Worm (Caenorhabditis elegans) whole organism, young adult: Measurements from ENCODE around the gene Y67D8C.7.

Experiments used
- B0261.1 ChIP-seq: sonication (generic microtip); optimal IDR thresholded peaks from 2 replicates; lab custom pipeline; 2016; ENCODE audit warnings: mild to moderate bottlenecking, missing genetic modification characterization, moderate library complexity, missing compliant biosample characterization
- C06A6.2 ChIP-seq: fragments of 200-800 bp; sonication (Bioruptor generic); conservative IDR thresholded peaks from 2 replicates; pipeline ENCODE4 v1.3.6; 2022; ENCODE audit warnings: missing genetic modification characterization, missing compliant biosample characterization
- F23B12.7 ChIP-seq: sonication (generic microtip); optimal IDR thresholded peaks from 2 replicates; lab custom pipeline; 2017; ENCODE audit warnings: missing genetic modification characterization, mild to moderate bottlenecking, missing compliant biosample characterization, antibody characterized with exemption, moderate library complexity; ENCODE audit not compliant: insufficient read depth
- F49E8.2 ChIP-seq: sonication (generic microtip); optimal IDR thresholded peaks from 3 replicates; lab custom pipeline; 2017; ENCODE audit warnings: missing genetic modification characterization, mild to moderate bottlenecking, missing compliant biosample characterization, antibody characterized with exemption, moderate library complexity; ENCODE audit not compliant: insufficient read depth
- F52B5.7 ChIP-seq: sonication (generic microtip); optimal IDR thresholded peaks from 2 replicates; lab custom pipeline; 2016; ENCODE audit warnings: mild to moderate bottlenecking, missing genetic modification characterization, missing compliant biosample characterization
- F57C9.4 ChIP-seq: sonication (generic microtip); optimal IDR thresholded peaks from 2 replicates; lab custom pipeline; 2017; ENCODE audit warnings: mild to moderate bottlenecking, missing genetic modification characterization, missing compliant biosample characterization
- K11D2.4 ChIP-seq: fragments of 200-800 bp; sonication (Bioruptor generic); IDR thresholded peaks from 2 replicates; pipeline ENCODE4 v1.3.6; 2022; ENCODE audit warnings: missing genetic modification reagents, missing genetic modification characterization, missing compliant biosample characterization
- K12H6.12 ChIP-seq: fragments of 200-800 bp; sonication (Bioruptor generic); optimal IDR thresholded peaks from 2 replicates; lab custom pipeline; 2018; ENCODE audit warnings: mild to moderate bottlenecking, missing genetic modification characterization, missing compliant biosample characterization
- T07F8.4 ChIP-seq: sonication (generic microtip); optimal IDR thresholded peaks from 2 replicates; lab custom pipeline; 2016; ENCODE audit warnings: mild to moderate bottlenecking, missing genetic modification characterization, moderate library complexity, missing compliant biosample characterization
- Y67H2A.10 ChIP-seq: fragments of 200-800 bp; sonication (Bioruptor generic); conservative IDR thresholded peaks from 2 replicates; pipeline ENCODE4 v1.3.6; 2022; ENCODE audit warnings: missing genetic modification reagents, missing genetic modification characterization, missing compliant biosample characterization
- akir-1 ChIP-seq: fragments of 200-800 bp; sonication (Bioruptor generic); optimal IDR thresholded peaks from 2 replicates; lab custom pipeline; 2018; ENCODE audit warnings: mild to moderate bottlenecking, missing genetic modification characterization, moderate library complexity, missing compliant biosample characterization
- aptf-3 ChIP-seq: fragments of 200-800 bp; sonication (Bioruptor generic); IDR thresholded peaks from 2 replicates; pipeline ENCODE4 v1.3.6; 2022; ENCODE audit warnings: missing genetic modification characterization, missing compliant biosample characterization
- ccch-3 ChIP-seq: fragments of 200-800 bp; sonication (Bioruptor generic); optimal IDR thresholded peaks from 2 replicates; lab custom pipeline; 2018; ENCODE audit warnings: mild to moderate bottlenecking, missing genetic modification characterization, missing compliant biosample characterization
- cebp-1 ChIP-seq, 2 experiments: fragments of 200-800 bp in 1 of 2; sonication (Bioruptor generic) in 1 of 2; sonication (generic microtip) in 1 of 2; IDR thresholded peaks in 1 of 2; optimal IDR thresholded peaks in 1 of 2; 2 replicates each; pipeline versions ENCODE4 v1.3.6 to Lab custom; 2017 to 2022; ENCODE audit warnings: missing compliant biosample characterization in 2 of 2, missing genetic modification characterization in 2 of 2, mild to moderate bottlenecking in 1 of 2, missing genetic modification reagents in 1 of 2, moderate library complexity in 1 of 2
- ceh-100 ChIP-seq: fragments of 200-800 bp; sonication (Bioruptor generic); IDR thresholded peaks from 2 replicates; pipeline ENCODE4 v1.3.6; 2022; ENCODE audit warnings: missing genetic modification reagents, missing genetic modification characterization, missing compliant biosample characterization
- ceh-58 ChIP-seq: fragments of 200-800 bp; sonication (Bioruptor generic); IDR thresholded peaks from 2 replicates; pipeline ENCODE4 v1.3.6; 2022; ENCODE audit warnings: missing genetic modification characterization, missing compliant biosample characterization
- die-1 ChIP-seq: sonication (generic microtip); optimal IDR thresholded peaks from 2 replicates; lab custom pipeline; 2016; ENCODE audit warnings: missing genotype, mild to moderate bottlenecking, missing genetic modification characterization, missing compliant biosample characterization
- dox-1 ChIP-seq: fragments of 200-800 bp; sonication (Bioruptor generic); IDR thresholded peaks from 2 replicates; pipeline ENCODE4 v1.3.6; 2022; ENCODE audit warnings: missing genetic modification reagents, missing genetic modification characterization, missing compliant biosample characterization
- gei-17 ChIP-seq: fragments of 200-800 bp; sonication (Bioruptor generic); optimal IDR thresholded peaks from 2 replicates; lab custom pipeline; 2018; ENCODE audit warnings: mild to moderate bottlenecking, missing genetic modification characterization, missing compliant biosample characterization
- hlh-26 ChIP-seq: fragments of 200-800 bp; sonication (Bioruptor generic); conservative IDR thresholded peaks from 2 replicates; pipeline ENCODE4 v1.3.6; 2022; ENCODE audit warnings: missing genetic modification reagents, missing genetic modification characterization, missing compliant biosample characterization
- hmg-1.2 ChIP-seq: fragments of 200-800 bp; sonication (Bioruptor generic); IDR thresholded peaks from 2 replicates; pipeline ENCODE4 v1.3.6; 2022; ENCODE audit warnings: missing genetic modification reagents, missing genetic modification characterization, missing compliant biosample characterization
- lag-1 ChIP-seq: fragments of 200-800 bp; sonication (Bioruptor generic); IDR thresholded peaks from 2 replicates; pipeline ENCODE4 v1.3.6; 2022; ENCODE audit warnings: missing genetic modification reagents, missing genetic modification characterization, missing compliant biosample characterization
- let-607 ChIP-seq, 2 experiments: fragments of 200-800 bp in 1 of 2; sonication (Bioruptor generic) in 1 of 2; sonication (generic microtip) in 1 of 2; optimal IDR thresholded peaks; 2 replicates each; lab custom pipeline; 2016 to 2018; ENCODE audit warnings: mild to moderate bottlenecking in 2 of 2, missing compliant biosample characterization in 2 of 2, missing genetic modification characterization in 2 of 2, moderate library complexity in 2 of 2, missing genotype in 1 of 2
- lin-40 ChIP-seq: sonication (generic microtip); optimal IDR thresholded peaks from 2 replicates; lab custom pipeline; 2016; ENCODE audit warnings: missing genetic modification characterization, mild to moderate bottlenecking, missing compliant biosample characterization, missing genotype, missing genetic modification reagents
- lir-1 ChIP-seq: fragments of 200-800 bp; sonication (Bioruptor generic); conservative IDR thresholded peaks from 2 replicates; pipeline ENCODE4 v1.3.6; 2022; ENCODE audit warnings: missing genetic modification reagents, missing genetic modification characterization, missing compliant biosample characterization
- madf-10 ChIP-seq: sonication (generic microtip); optimal IDR thresholded peaks from 2 replicates; lab custom pipeline; 2016; ENCODE audit warnings: mild to moderate bottlenecking, missing genetic modification characterization, missing compliant biosample characterization
- madf-6 ChIP-seq: fragments of 200-800 bp; sonication (Bioruptor generic); IDR thresholded peaks from 2 replicates; pipeline ENCODE4 v1.3.6; 2022; ENCODE audit warnings: missing genetic modification reagents, missing genetic modification characterization, missing compliant biosample characterization
- nhr-120 ChIP-seq: fragments of 200-800 bp; sonication (Bioruptor generic); IDR thresholded peaks from 2 replicates; pipeline ENCODE4 v1.3.6; 2022; ENCODE audit warnings: missing genetic modification characterization, missing compliant biosample characterization
- nhr-179 ChIP-seq: sonication (generic microtip); optimal IDR thresholded peaks from 2 replicates; lab custom pipeline; 2016; ENCODE audit warnings: mild to moderate bottlenecking, missing genetic modification characterization, missing compliant biosample characterization
- nhr-27 ChIP-seq: fragments of 200-800 bp; sonication (Bioruptor generic); optimal IDR thresholded peaks from 2 replicates; lab custom pipeline; 2018; ENCODE audit warnings: mild to moderate bottlenecking, missing genetic modification characterization, moderate library complexity, missing compliant biosample characterization
- nhr-90 ChIP-seq: sonication (generic microtip); optimal IDR thresholded peaks from 2 replicates; lab custom pipeline; 2016; ENCODE audit warnings: missing genotype, mild to moderate bottlenecking, missing genetic modification characterization, missing compliant biosample characterization
- rec-8 ChIP-seq, 2 experiments: sonication (generic microtip); optimal IDR thresholded peaks; 2 replicates each; lab custom pipeline; 2016; ENCODE audit warnings: mild to moderate bottlenecking in 2 of 2, missing genetic modification characterization in 2 of 2, missing genetic modification reagents in 2 of 2, missing genotype in 2 of 2, missing biosample characterization in 1 of 2, missing compliant biosample characterization in 1 of 2, moderate library complexity in 1 of 2
- repo-1 ChIP-seq: sonication (generic microtip); optimal IDR thresholded peaks from 2 replicates; lab custom pipeline; 2017; ENCODE audit warnings: mild to moderate bottlenecking, missing genetic modification characterization, missing compliant biosample characterization
- tlf-1 ChIP-seq: fragments of 200-800 bp; sonication (Bioruptor generic); optimal IDR thresholded peaks from 2 replicates; lab custom pipeline; 2018; ENCODE audit warnings: mild to moderate bottlenecking, missing genetic modification characterization, missing compliant biosample characterization
- zfh-2 ChIP-seq: fragments of 200-800 bp; sonication (Bioruptor generic); conservative IDR thresholded peaks from 2 replicates; pipeline ENCODE4 v1.3.6; 2022; ENCODE audit warnings: missing genetic modification reagents, missing genetic modification characterization, missing compliant biosample characterization
- ztf-26 ChIP-seq: sonication (generic microtip); optimal IDR thresholded peaks from 2 replicates; lab custom pipeline; 2017; ENCODE audit warnings: missing genetic modification characterization, missing compliant biosample characterization
- ztf-3 ChIP-seq: fragments of 200-800 bp; sonication (Bioruptor generic); optimal IDR thresholded peaks from 2 replicates; lab custom pipeline; 2018; ENCODE audit warnings: mild to moderate bottlenecking, missing genetic modification characterization, missing compliant biosample characterization
- ztf-6 ChIP-seq: fragments of 200-800 bp; sonication (Bioruptor generic); IDR thresholded peaks from 2 replicates; pipeline ENCODE4 v1.3.6; 2022; ENCODE audit warnings: missing genetic modification reagents, missing genetic modification characterization, missing compliant biosample characterization

Gene Y67D8C.7

DNA sequence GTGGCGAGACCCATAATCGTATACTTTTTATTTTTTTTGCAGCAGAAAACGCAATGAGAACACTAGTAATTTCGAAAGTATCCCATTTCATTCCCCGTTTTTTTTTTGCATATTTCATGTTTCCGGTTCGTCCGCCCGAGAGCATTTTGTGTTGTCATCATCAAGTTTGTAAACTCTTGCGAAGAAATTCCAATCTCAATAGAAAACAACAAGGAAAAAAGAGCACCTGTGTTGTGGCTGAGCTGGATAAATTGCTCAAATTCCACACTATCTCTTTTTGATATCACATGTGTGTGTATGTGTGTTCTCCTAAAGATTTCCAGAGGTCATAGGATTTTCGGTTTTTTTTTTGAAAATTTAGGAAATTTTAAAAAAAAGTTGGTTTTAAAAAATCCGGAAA lies 34.7 kb downstream of the Y67D8C.7 start (continued):
- TF ChIP-seq cebp-1 (GFP tag; IDR thresholded peaks at IDR 0.05; lab: Robert Waterston, UW) (no peak), cebp-1 (tag; optimal IDR thresholded peaks at IDR 0.05; lab: Kevin White, UChicago) (no peak), ceh-58 (GFP tag; lab: Robert Waterston, UW) (no peak), lir-1 (no peak), nhr-120 (GFP tag; lab: Robert Waterston, UW) (no peak), madf-10 (tag; lab: Kevin White, UChicago) (no peak), B0261.1 (tag; lab: Kevin White, UChicago) (no peak), nhr-90 (no peak), aptf-3 (no peak), ztf-6 (GFP tag; lab: Robert Waterston, UW) (no peak), K12H6.12 (tag; lab: Kevin White, UChicago) (no peak), hlh-26 (no peak), Y67H2A.10 (GFP tag; lab: Robert Waterston, UW) (no peak), lag-1 (GFP tag; lab: Robert Waterston, UW) (no peak), K11D2.4 (no peak), rec-8 (tag; optimal IDR thresholded peaks at IDR 0.05; lab: Kevin White, UChicago) (no peak), gei-17 (GFP tag; lab: Kevin White, UChicago) (no peak), let-607 (tag; optimal IDR thresholded peaks at IDR 0.05; lab: Kevin White, UChicago) (no peak), T07F8.4 (tag; lab: Kevin White, UChicago) (no peak), F57C9.4 (tag; lab: Kevin White, UChicago) (peak; percentile 84), F49E8.2 (tag; lab: Kevin White, UChicago) (no peak), madf-6 (GFP tag; lab: Robert Waterston, UW) (peak; percentile 42; the same call in 1 of the 2 replicates), ztf-3 (GFP tag; lab: Kevin White, UChicago) (no peak), ccch-3 (no peak), F52B5.7 (peak; percentile 80), nhr-179 (no peak), akir-1 (no peak), tlf-1 (no peak), die-1 (tag; lab: Kevin White, UChicago) (no peak), lin-40 (tag; lab: Kevin White, UChicago) (no peak), dox-1 (GFP tag; lab: Robert Waterston, UW) (no peak), ceh-100 (no peak)

ce11 chrIV:3029882-3030281 lies 36.9 kb downstream of the Y67D8C.7 start:
- TF ChIP-seq repo-1 (tag; lab: Kevin White, UChicago) (no peak), hmg-1.2 (GFP tag; lab: Robert Waterston, UW) (peak; percentile 33; the same call in 1 of the 2 replicates), ztf-6 (GFP tag; lab: Robert Waterston, UW) (0 out of 2 replicates have a peak, but pooled peaks have one; percentile 18), zfh-2 (GFP tag; lab: Robert Waterston, UW) (peak; percentile 53), nhr-27 (no peak)
- TF ChIP-seq, all 124 proteins: peak for 3

DNA sequence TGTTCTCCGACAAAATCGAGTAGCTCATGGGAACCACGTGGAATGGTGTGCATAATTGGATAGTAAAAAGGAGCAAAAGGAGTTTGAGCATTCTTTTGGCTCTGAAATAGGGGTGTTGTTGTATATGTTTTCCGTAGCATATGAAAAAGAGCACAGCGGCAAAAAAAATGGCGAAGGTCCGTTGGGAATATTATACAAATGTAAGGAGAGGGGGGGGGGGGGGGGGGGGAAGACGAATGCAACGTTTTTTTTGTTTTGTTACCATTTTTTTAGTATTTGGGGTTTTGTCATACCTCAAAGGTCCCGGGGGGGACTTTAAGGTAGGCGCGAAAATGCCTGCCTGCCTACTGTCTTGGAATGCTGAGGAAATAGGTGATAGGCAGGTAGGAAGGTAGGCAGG lies 37.9 kb downstream of the Y67D8C.7 start, which contains the start of gene ndnf-1:
Gene ndnf-1 (minus strand): TSS at position 101 of the 400 bp plus-strand sequence.
- no peak for TF ChIP-seq ztf-26 (tag; lab: Kevin White, UChicago)
- no peak for TF ChIP-seq C06A6.2 (GFP tag; lab: Robert Waterston, UW)
- TF ChIP-seq madf-6 (GFP tag; lab: Robert Waterston, UW) = no peak
- no peak for TF ChIP-seq ztf-3 (GFP tag; lab: Kevin White, UChicago)
- no peak for TF ChIP-seq F23B12.7 (tag; lab: Kevin White, UChicago)
- TF ChIP-seq, all 124 proteins: peak for 0
